Fruit fly (Drosophila melanogaster) whole organism, prepupa: Measurements from ENCODE around the gene Cyp4ae1.
A peak's percentile ranks its signal among the peaks of the same experiment; 100 is the strongest.

Experiments
- Blimp-1 ChIP-seq: fragments of 200-800 bp; sonication (Bioruptor generic); optimal IDR thresholded peaks from 3 replicates; lab custom pipeline; 2017; ENCODE audit warnings: missing biosample characterization, missing genetic modification characterization, mild to moderate bottlenecking, moderate library complexity, missing genetic modification reagents
- CG3032 ChIP-seq: fragments of 200-800 bp; optimal IDR thresholded peaks from 2 replicates; lab custom pipeline; 2019; ENCODE audit warnings: missing biosample characterization, mild to moderate bottlenecking, missing genetic modification characterization, moderate library complexity
- CG31627 ChIP-seq: fragments of 200-800 bp; sonication (Bioruptor generic); optimal IDR thresholded peaks from 3 replicates; lab custom pipeline; 2016; ENCODE audit warnings: missing biosample characterization, missing genetic modification characterization
- CG3919 ChIP-seq: fragments of 200-800 bp; sonication (Bioruptor generic); optimal IDR thresholded peaks from 3 replicates; lab custom pipeline; 2016; ENCODE audit warnings: missing biosample characterization, missing genetic modification characterization
- CG4318 ChIP-seq: fragments of 200-800 bp; sonication (Bioruptor generic); optimal IDR thresholded peaks from 3 replicates; lab custom pipeline; 2017; ENCODE audit warnings: missing biosample characterization, mild to moderate bottlenecking, missing genetic modification characterization
- CG6163 ChIP-seq: fragments of 200-800 bp; sonication (Bioruptor generic); IDR thresholded peaks from 3 replicates; pipeline ENCODE4 v1.3.6; 2022; ENCODE audit warnings: missing biosample characterization, missing genetic modification characterization
- CG6276 ChIP-seq: fragments of 200-800 bp; sonication (Bioruptor generic); optimal IDR thresholded peaks from 2 replicates; lab custom pipeline; 2017; ENCODE audit warnings: missing biosample characterization, mild to moderate bottlenecking, missing genetic modification characterization
- CG8119 ChIP-seq: fragments of 200-800 bp; sonication (Bioruptor generic); IDR thresholded peaks from 3 replicates; pipeline ENCODE4 v1.3.6; 2022; ENCODE audit warnings: missing biosample characterization, missing genetic modification characterization
- CG8319 ChIP-seq: fragments of 200-800 bp; sonication (Bioruptor generic); optimal IDR thresholded peaks from 3 replicates; lab custom pipeline; 2016; ENCODE audit warnings: missing biosample characterization, missing genetic modification characterization
- CG8632 ChIP-seq: fragments of 200-800 bp; sonication (Bioruptor generic); optimal IDR thresholded peaks from 3 replicates; lab custom pipeline; 2016; ENCODE audit warnings: missing biosample characterization, missing genetic modification characterization
- Eip75B ChIP-seq: fragments of 200-800 bp; sonication (Bioruptor generic); optimal IDR thresholded peaks from 3 replicates; lab custom pipeline; 2016; ENCODE audit warnings: missing biosample characterization, missing genetic modification characterization
- Eip78C ChIP-seq: fragments of 200-800 bp; sonication (Bioruptor generic); peaks from one replicate; lab custom pipeline; 2016; ENCODE audit warnings: missing biosample characterization, missing genetic modification characterization
- Ets96B ChIP-seq: fragments of 200-800 bp; optimal IDR thresholded peaks from 2 replicates; lab custom pipeline; 2019; ENCODE audit warnings: missing biosample characterization, mild to moderate bottlenecking, missing genetic modification characterization, moderate library complexity
- Gug ChIP-seq: fragments of 200-800 bp; sonication (Bioruptor generic); IDR thresholded peaks from 2 replicates; pipeline ENCODE4 v1.3.6; 2022; ENCODE audit warnings: missing biosample characterization, missing genetic modification characterization
- Hr39 ChIP-seq: fragments of 200-800 bp; sonication (Bioruptor generic); optimal IDR thresholded peaks from 2 replicates; lab custom pipeline; 2016; ENCODE audit warnings: missing biosample characterization, missing genetic modification characterization
- Met ChIP-seq: fragments of 200-800 bp; sonication (Bioruptor generic); optimal IDR thresholded peaks from 3 replicates; lab custom pipeline; 2016; ENCODE audit warnings: missing biosample characterization, missing genetic modification characterization
- OdsH ChIP-seq: fragments of 200-800 bp; sonication (Bioruptor generic); optimal IDR thresholded peaks from 3 replicates; lab custom pipeline; 2016; ENCODE audit warnings: missing biosample characterization, missing genetic modification characterization
- Smox ChIP-seq: fragments of 200-800 bp; sonication (Bioruptor generic); optimal IDR thresholded peaks from 3 replicates; lab custom pipeline; 2016; ENCODE audit warnings: missing biosample characterization, missing genetic modification characterization
- Sox102F ChIP-seq: fragments of 200-800 bp; sonication (Bioruptor generic); optimal IDR thresholded peaks from 2 replicates; lab custom pipeline; 2016; ENCODE audit warnings: missing biosample characterization, mild to moderate bottlenecking, missing genetic modification characterization
- Sox14 ChIP-seq: fragments of 200-800 bp; sonication (Bioruptor generic); optimal IDR thresholded peaks from 3 replicates; lab custom pipeline; 2016; ENCODE audit warnings: missing biosample characterization, missing genetic modification characterization
- Sox15 ChIP-seq: fragments of 200-800 bp; sonication (Bioruptor generic); optimal IDR thresholded peaks from 3 replicates; lab custom pipeline; 2016; ENCODE audit warnings: missing biosample characterization, missing genetic modification characterization
- acj6 ChIP-seq: fragments of 200-800 bp; sonication (Bioruptor generic); optimal IDR thresholded peaks from 3 replicates; lab custom pipeline; 2016; ENCODE audit warnings: missing biosample characterization, missing genetic modification characterization
- dac ChIP-seq: fragments of 200-800 bp; sonication (Bioruptor generic); optimal IDR thresholded peaks from 2 replicates; lab custom pipeline; 2017; ENCODE audit warnings: missing biosample characterization, mild to moderate bottlenecking, missing genetic modification characterization
- esn ChIP-seq: fragments of 200-800 bp; sonication (Bioruptor generic); optimal IDR thresholded peaks from 2 replicates; lab custom pipeline; 2016; ENCODE audit warnings: missing biosample characterization, mild to moderate bottlenecking, missing genetic modification characterization, moderate library complexity
- fd59A ChIP-seq: fragments of 200-800 bp; sonication (Bioruptor generic); optimal IDR thresholded peaks from 2 replicates; lab custom pipeline; 2017; ENCODE audit warnings: missing biosample characterization, mild to moderate bottlenecking, missing genetic modification characterization, missing genetic modification reagents
- fkh ChIP-seq: fragments of 200-800 bp; sonication (Bioruptor generic); optimal IDR thresholded peaks from 3 replicates; lab custom pipeline; 2017; ENCODE audit warnings: missing biosample characterization, mild to moderate bottlenecking, missing genetic modification characterization, moderate library complexity
- lz ChIP-seq: fragments of 200-800 bp; sonication (Bioruptor generic); optimal IDR thresholded peaks from 3 replicates; lab custom pipeline; 2016; ENCODE audit warnings: missing biosample characterization, missing genetic modification characterization
- salr ChIP-seq, 2 experiments: fragments of 200-800 bp; sonication (Bioruptor generic); optimal IDR thresholded peaks; 3 replicates each; lab custom pipeline; 2016 to 2018; ENCODE audit warnings: missing biosample characterization in 2 of 2, missing genetic modification characterization in 2 of 2, mild to moderate bottlenecking in 1 of 2
- spab ChIP-seq: fragments of 200-800 bp; sonication (Bioruptor generic); optimal IDR thresholded peaks from 2 replicates; lab custom pipeline; 2017; ENCODE audit warnings: missing biosample characterization, mild to moderate bottlenecking, missing genetic modification characterization, missing genetic modification reagents
- ss ChIP-seq, 2 experiments: fragments of 200-800 bp; sonication (Bioruptor generic); optimal IDR thresholded peaks; 2 replicates in 1 of 2; 3 replicates in 1 of 2; lab custom pipeline; 2017 to 2018; ENCODE audit warnings: mild to moderate bottlenecking in 2 of 2, missing biosample characterization in 2 of 2, missing genetic modification characterization in 2 of 2, moderate library complexity in 1 of 2
- svp ChIP-seq: fragments of 200-800 bp; sonication (Bioruptor generic); peaks from one replicate; lab custom pipeline; 2016; ENCODE audit warnings: missing biosample characterization, missing genetic modification characterization
- vri ChIP-seq: fragments of 200-800 bp; sonication (Bioruptor generic); optimal IDR thresholded peaks from 3 replicates; lab custom pipeline; 2016; ENCODE audit warnings: missing biosample characterization, mild to moderate bottlenecking, missing genetic modification characterization

Cyp4ae1 gene

dm6 chrX:2187520-2187919 lies 8.7 kb downstream of the Cyp4ae1 start, which contains the start of gene CG3457:
Gene CG3457 (plus strand): TSS chrX:2187820.
- no peak for TF ChIP-seq Sox102F
- no peak for TF ChIP-seq CG6276 (GFP tag; lab: Kevin White, UChicago)
- TF ChIP-seq ss (GFP tag; optimal IDR thresholded peaks at IDR 0.05; lab: Kevin White, UChicago), result no peak
- no peak for TF ChIP-seq CG8119 (GFP tag; lab: Robert Waterston, UW)
- no peak for TF ChIP-seq CG8632 (GFP tag; lab: Kevin White, UChicago)
- no peak for TF ChIP-seq esn (GFP tag; lab: Kevin White, UChicago)
- TF ChIP-seq vri, result no peak
- no peak for TF ChIP-seq CG6163
- TF ChIP-seq Blimp-1 (GFP tag; lab: Kevin White, UChicago), result no peak
- TF ChIP-seq CG31627 (GFP tag; lab: Kevin White, UChicago), result no peak
- TF ChIP-seq fd59A (GFP tag; lab: Kevin White, UChicago), result no peak
- no peak for TF ChIP-seq Smox
- no peak for TF ChIP-seq Sox15 (GFP tag; lab: Kevin White, UChicago)
- TF ChIP-seq Eip75B, result no peak

DNA sequence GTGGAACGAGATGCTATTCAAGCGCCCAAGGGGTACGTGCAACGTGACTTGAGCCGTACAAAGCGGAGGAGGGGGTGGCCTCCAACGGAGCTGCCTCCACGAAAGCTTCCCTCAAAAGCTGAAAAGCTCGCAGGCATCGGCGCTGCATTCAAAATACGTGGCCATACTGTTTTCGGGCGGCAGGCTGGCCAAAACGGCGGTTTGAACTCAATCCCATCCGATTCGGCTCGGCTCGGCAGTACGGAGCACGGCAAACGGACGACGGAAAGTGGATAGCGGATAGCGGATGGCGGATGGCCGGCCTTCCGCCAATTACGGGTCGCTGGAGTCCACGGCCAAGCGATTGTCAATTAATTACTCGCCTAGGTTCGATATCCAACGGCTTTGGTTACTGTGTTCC lies 10.1 kb downstream of the Cyp4ae1 start, which contains the start of gene Mct1:
Gene Mct1 (plus strand): TSS at position 301 of the 400 bp plus-strand sequence.
- TF ChIP-seq svp (GFP tag; lab: Kevin White, UChicago) (no peak), salr (GFP tag; optimal IDR thresholded peaks at IDR 0.05; lab: Kevin White, UChicago) (no peak), CG3032 (no peak), Smox (no peak), CG8632 (GFP tag; lab: Kevin White, UChicago) (no peak), CG8319 (GFP tag; lab: Kevin White, UChicago) (no peak), Gug (GFP tag; lab: Robert Waterston, UW) (no peak), fkh (GFP tag; lab: Kevin White, UChicago) (no peak), Eip78C (no peak), lz (GFP tag; lab: Kevin White, UChicago) (no peak)

- TF ChIP-seq svp (GFP tag; lab: Kevin White, UChicago), result peak; percentile 81
- no peak for TF ChIP-seq Sox14 (GFP tag; lab: Kevin White, UChicago)
- peak; percentile 49 for TF ChIP-seq fkh (GFP tag; lab: Kevin White, UChicago)
- TF ChIP-seq, all 60 proteins: peak for 2
These were observed 13.1 kb downstream of the Cyp4ae1 start for dm6 chrX:2191896-2192295.

- no peak for TF ChIP-seq acj6
- TF ChIP-seq dac (GFP tag; lab: Kevin White, UChicago), result no peak
- no peak for TF ChIP-seq CG4318 (GFP tag; lab: Kevin White, UChicago)
- peak; percentile 82 for TF ChIP-seq vri
- peak; percentile 58 for TF ChIP-seq svp (GFP tag; lab: Kevin White, UChicago)
- TF ChIP-seq Met (GFP tag; lab: Kevin White, UChicago), result no peak
- TF ChIP-seq Hr39, result no peak
- TF ChIP-seq spab, result no peak
These were observed 14.4 kb downstream of the Cyp4ae1 start for dm6 chrX:2193158-2193557.

- TF ChIP-seq fkh (GFP tag; lab: Kevin White, UChicago) (no peak), Ets96B (no peak), Blimp-1 (GFP tag; lab: Kevin White, UChicago) (no peak), OdsH (no peak), CG3919 (GFP tag; lab: Kevin White, UChicago) (no peak)
These were observed 15.0 kb downstream of the Cyp4ae1 start, which contains the start of gene CG14053 for dm6 chrX:2193809-2194207. Gene CG14053 (minus strand): TSS chrX:2193909.
